Fruit fly (Drosophila melanogaster) whole organism, embryonic: ENCODE results near the gene Tango1.
A peak's percentile ranks its signal among the peaks of the same experiment; 100 is the strongest.

Experiments used
- Atf-2 ChIP-seq: fragments of 200-800 bp; sonication (Bioruptor generic); optimal IDR thresholded peaks from 2 replicates; lab custom pipeline; 2016; ENCODE audit warnings: missing biosample characterization, missing genetic modification characterization
- BEAF-32 ChIP-seq: fragments of 200-800 bp; sonication (Bioruptor generic); optimal IDR thresholded peaks from 3 replicates; lab custom pipeline; 2017; ENCODE audit warnings: missing biosample characterization, missing genetic modification characterization, mild to moderate bottlenecking, moderate library complexity, missing genetic modification reagents
- BtbVII ChIP-seq: fragments of 200-800 bp; sonication (Bioruptor generic); optimal IDR thresholded peaks from 3 replicates; lab custom pipeline; 2017; ENCODE audit warnings: missing biosample characterization, mild to moderate bottlenecking, missing genetic modification characterization
- CG10959 ChIP-seq: fragments of 200-800 bp; sonication (Bioruptor generic); IDR thresholded peaks from 2 replicates; pipeline ENCODE4 v1.3.6; 2022; ENCODE audit warnings: missing biosample characterization, missing genetic modification characterization
- CG11085 ChIP-seq: fragments of 200-800 bp; sonication (Bioruptor generic); IDR thresholded peaks from 2 replicates; pipeline ENCODE4 v1.3.6; 2022; ENCODE audit warnings: missing biosample characterization, missing genetic modification characterization
- CG11247 ChIP-seq: fragments of 200-800 bp; sonication (Bioruptor generic); IDR thresholded peaks from 2 replicates; pipeline ENCODE4 v1.3.6; 2022; ENCODE audit warnings: missing biosample characterization, missing genetic modification characterization
- CG12391 ChIP-seq: fragments of 200-800 bp; sonication (Bioruptor generic); optimal IDR thresholded peaks from 3 replicates; lab custom pipeline; 2018; ENCODE audit warnings: missing biosample characterization, mild to moderate bottlenecking, missing genetic modification characterization, moderate library complexity
- CG12942 ChIP-seq: fragments of 200-800 bp; sonication (Bioruptor generic); optimal IDR thresholded peaks from 3 replicates; lab custom pipeline; 2016; ENCODE audit warnings: missing biosample characterization, missing genetic modification characterization
- CG18619 ChIP-seq: fragments of 200-800 bp; sonication (Bioruptor generic); optimal IDR thresholded peaks from 3 replicates; lab custom pipeline; 2017; ENCODE audit warnings: missing biosample characterization, mild to moderate bottlenecking, missing genetic modification characterization
- CG32772 ChIP-seq: fragments of 200-800 bp; sonication (Bioruptor generic); IDR thresholded peaks from 2 replicates; pipeline ENCODE4 v1.3.6; 2022; ENCODE audit warnings: missing biosample characterization, missing genetic modification characterization
- CG4404 ChIP-seq: fragments of 200-800 bp; sonication (Bioruptor generic); IDR thresholded peaks from 2 replicates; pipeline ENCODE4 v1.3.6; 2022; ENCODE audit warnings: missing biosample characterization, missing genetic modification characterization
- CG6683 ChIP-seq: fragments of 200-800 bp; sonication (Bioruptor generic); optimal IDR thresholded peaks from 2 replicates; lab custom pipeline; 2017; ENCODE audit warnings: missing biosample characterization, mild to moderate bottlenecking, missing genetic modification characterization, missing genetic modification reagents
- CG6791 ChIP-seq: fragments of 200-800 bp; sonication (Bioruptor generic); IDR thresholded peaks from 3 replicates; pipeline ENCODE4 v1.3.6; 2022; ENCODE audit warnings: missing biosample characterization, missing genetic modification characterization; ENCODE audit not compliant: partially characterized antibody
- CG7556 ChIP-seq: fragments of 200-800 bp; sonication (Bioruptor generic); optimal IDR thresholded peaks from 2 replicates; lab custom pipeline; 2017; ENCODE audit warnings: missing biosample characterization, mild to moderate bottlenecking, missing genetic modification characterization
- CG8388 ChIP-seq: fragments of 200-800 bp; sonication (Bioruptor generic); optimal IDR thresholded peaks from 2 replicates; lab custom pipeline; 2019; ENCODE audit warnings: missing biosample characterization, mild to moderate bottlenecking, missing genetic modification characterization, moderate library complexity
- CG8765 ChIP-seq: fragments of 200-800 bp; sonication (Bioruptor generic); IDR thresholded peaks from 2 replicates; pipeline ENCODE4 v1.3.6; 2022; ENCODE audit warnings: missing biosample characterization, missing genetic modification characterization
- Doc2 ChIP-seq: fragments of 200-800 bp; sonication (Bioruptor generic); IDR thresholded peaks from 2 replicates; pipeline ENCODE4 v1.3.6; 2022; ENCODE audit warnings: missing biosample characterization, missing genetic modification characterization
- HLH3B ChIP-seq: fragments of 200-800 bp; sonication (Bioruptor generic); IDR thresholded peaks from 2 replicates; pipeline ENCODE4 v1.3.6; 2022; ENCODE audit warnings: missing biosample characterization, missing genetic modification characterization
- Hmx ChIP-seq: fragments of 200-800 bp; sonication (Bioruptor generic); optimal IDR thresholded peaks from 2 replicates; lab custom pipeline; 2016; ENCODE audit warnings: missing biosample characterization, missing genetic modification characterization
- Max ChIP-seq: fragments of 200-800 bp; sonication (Bioruptor generic); optimal IDR thresholded peaks from 2 replicates; lab custom pipeline; 2016; ENCODE audit warnings: missing biosample characterization, mild to moderate bottlenecking, missing genetic modification characterization
- Mes4 ChIP-seq: fragments of 200-800 bp; sonication (Bioruptor generic); optimal IDR thresholded peaks from 2 replicates; lab custom pipeline; 2016; ENCODE audit warnings: missing biosample characterization, missing genetic modification characterization
- NC2α ChIP-seq: fragments of 200-800 bp; sonication (Bioruptor generic); optimal IDR thresholded peaks from 2 replicates; lab custom pipeline; 2016; ENCODE audit warnings: missing biosample characterization, missing genetic modification characterization
- NC2β ChIP-seq: fragments of 200-800 bp; sonication (Bioruptor generic); optimal IDR thresholded peaks from 2 replicates; lab custom pipeline; 2016; ENCODE audit warnings: missing biosample characterization, missing genetic modification characterization
- PHDP ChIP-seq: fragments of 200-800 bp; sonication (Bioruptor generic); optimal IDR thresholded peaks from 3 replicates; lab custom pipeline; 2018; ENCODE audit warnings: missing biosample characterization, mild to moderate bottlenecking, missing genetic modification characterization, moderate library complexity
- Sry-δ ChIP-seq: fragments of 200-800 bp; sonication (Bioruptor generic); optimal IDR thresholded peaks from 2 replicates; lab custom pipeline; 2016; ENCODE audit warnings: missing biosample characterization, missing genetic modification characterization
- al ChIP-seq: fragments of 200-800 bp; sonication (Bioruptor generic); IDR thresholded peaks from 2 replicates; pipeline ENCODE4 v1.3.6; 2022; ENCODE audit warnings: missing biosample characterization, missing genetic modification characterization
- caup ChIP-seq: fragments of 200-800 bp; sonication (Bioruptor generic); optimal IDR thresholded peaks from 3 replicates; lab custom pipeline; 2017; ENCODE audit warnings: missing biosample characterization, mild to moderate bottlenecking, missing genetic modification characterization, moderate library complexity; ENCODE audit not compliant: severe bottlenecking
- chm ChIP-seq: fragments of 200-800 bp; sonication (Bioruptor generic); IDR thresholded peaks from 2 replicates; pipeline ENCODE4 v1.3.6; 2022; ENCODE audit warnings: missing biosample characterization, missing genetic modification characterization
- crp ChIP-seq, 2 experiments: fragments of 200-800 bp; sonication (Bioruptor generic); optimal IDR thresholded peaks; 2 replicates in 1 of 2; 3 replicates in 1 of 2; lab custom pipeline; 2017; ENCODE audit warnings: missing biosample characterization in 2 of 2, missing genetic modification characterization in 2 of 2, mild to moderate bottlenecking in 1 of 2, moderate library complexity in 1 of 2
- danr ChIP-seq: fragments of 200-800 bp; sonication (Bioruptor generic); IDR thresholded peaks from 2 replicates; pipeline ENCODE4 v1.3.6; 2022; ENCODE audit warnings: missing biosample characterization, missing genetic modification characterization
- fd64A ChIP-seq: fragments of 200-800 bp; sonication (Bioruptor generic); optimal IDR thresholded peaks from 3 replicates; lab custom pipeline; 2018; ENCODE audit warnings: missing biosample characterization, mild to moderate bottlenecking, missing genetic modification characterization
- grau ChIP-seq: fragments of 200-800 bp; optimal IDR thresholded peaks from 3 replicates; lab custom pipeline; 2019; ENCODE audit warnings: missing biosample characterization, mild to moderate bottlenecking, missing genetic modification characterization, moderate library complexity
- jigr1 ChIP-seq: fragments of 200-800 bp; sonication (Bioruptor generic); IDR thresholded peaks from 3 replicates; pipeline ENCODE4 v1.3.6; 2022; ENCODE audit warnings: missing biosample characterization, missing genetic modification characterization
- nerfin-2 ChIP-seq: fragments of 200-800 bp; sonication (Bioruptor generic); IDR thresholded peaks from 2 replicates; pipeline ENCODE4 v1.3.6; 2022; ENCODE audit warnings: missing biosample characterization, missing genetic modification characterization; ENCODE audit not compliant: partially characterized antibody
- peb ChIP-seq: fragments of 200-800 bp; sonication (Bioruptor generic); IDR thresholded peaks from 2 replicates; pipeline ENCODE4 v1.3.6; 2022; ENCODE audit warnings: missing biosample characterization, missing genetic modification characterization
- pfk ChIP-seq: fragments of 200-800 bp; sonication (Bioruptor generic); optimal IDR thresholded peaks from 2 replicates; lab custom pipeline; 2018; ENCODE audit warnings: missing biosample characterization, mild to moderate bottlenecking, missing genetic modification characterization, moderate library complexity
- pum ChIP-seq: fragments of 200-800 bp; sonication (Bioruptor generic); optimal IDR thresholded peaks from 2 replicates; lab custom pipeline; 2016; ENCODE audit warnings: missing biosample characterization, missing genetic modification characterization
- pzg ChIP-seq: fragments of 200-800 bp; sonication (Bioruptor generic); optimal IDR thresholded peaks from 3 replicates; lab custom pipeline; 2018; ENCODE audit warnings: missing biosample characterization, mild to moderate bottlenecking, missing genetic modification characterization, moderate library complexity
- sens-2 ChIP-seq: fragments of 200-800 bp; sonication (Bioruptor generic); IDR thresholded peaks from 2 replicates; pipeline ENCODE4 v1.3.6; 2022; ENCODE audit warnings: missing biosample characterization, missing genetic modification characterization
- seq ChIP-seq: fragments of 200-800 bp; sonication (Bioruptor generic); IDR thresholded peaks from 2 replicates; pipeline ENCODE4 v1.3.6; 2022; ENCODE audit warnings: missing biosample characterization, missing genetic modification characterization
- tna ChIP-seq: fragments of 200-800 bp; sonication (Bioruptor generic); IDR thresholded peaks from 2 replicates; pipeline ENCODE4 v1.3.6; 2022; ENCODE audit warnings: missing biosample characterization, missing genetic modification characterization; ENCODE audit not compliant: partially characterized antibody
- unpg ChIP-seq: fragments of 200-800 bp; sonication (Bioruptor generic); optimal IDR thresholded peaks from 3 replicates; lab custom pipeline; 2018; ENCODE audit warnings: missing biosample characterization, mild to moderate bottlenecking, missing genetic modification characterization, moderate library complexity
- zen ChIP-seq: fragments of 200-800 bp; sonication (Bioruptor generic); optimal IDR thresholded peaks from 3 replicates; lab custom pipeline; 2018; ENCODE audit warnings: missing biosample characterization, mild to moderate bottlenecking, missing genetic modification characterization, moderate library complexity

Tango1 gene

dm6 chr2L:6610683-6611373, 38.4 kb upstream of the Tango1 start, which contains the start of gene CG11050 (continued):
- TF ChIP-seq CG6683 (GFP tag; lab: Kevin White, UChicago) (peak; percentile 16), CG32772 (GFP tag; lab: Robert Waterston, UW) (peak; percentile 46; the same call in 1 of the 2 replicates), CG18619 (GFP tag; lab: Kevin White, UChicago) (peak; percentile 75), tna (peak; percentile 65; the same call in 1 of the 2 replicates), CG7556 (GFP tag; lab: Kevin White, UChicago) (peak; percentile 64), Doc2 (GFP tag; lab: Robert Waterston, UW) (no peak), nerfin-2 (GFP tag; lab: Robert Waterston, UW) (no peak), pzg (GFP tag; lab: Kevin White, UChicago) (peak; percentile 98), zen (tag; lab: Kevin White, UChicago) (peak; percentile 92), Hmx (GFP tag; lab: Kevin White, UChicago) (no peak), pum (peak; percentile 78), pfk (GFP tag; lab: Kevin White, UChicago) (peak; percentile 23), CG12391 (tag; lab: Kevin White, UChicago) (peak; percentile 81), Max (GFP tag; lab: Kevin White, UChicago) (peak; percentile 83), BEAF-32 (GFP tag; lab: Kevin White, UChicago) (peak; percentile 52), CG6791 (GFP tag; lab: Robert Waterston, UW) (peak; percentile 69), Sry-δ (GFP tag; lab: Kevin White, UChicago) (peak; percentile 73), PHDP (tag; lab: Kevin White, UChicago) (peak; percentile 83), danr (GFP tag; lab: Robert Waterston, UW) (no peak), CG11085 (GFP tag; lab: Robert Waterston, UW) (peak; percentile 73), jigr1 (GFP tag; lab: Robert Waterston, UW) (no peak), NC2β (GFP tag; lab: Kevin White, UChicago) (peak; percentile 86), sens-2 (GFP tag; lab: Robert Waterston, UW) (0 out of 2 replicates have a peak, but pooled peaks have one; percentile 33), fd64A (GFP tag; lab: Kevin White, UChicago) (no peak), seq (GFP tag; lab: Robert Waterston, UW) (0 out of 2 replicates have a peak, but pooled peaks have one; percentile 35), al (GFP tag; lab: Robert Waterston, UW) (peak; percentile 77), NC2α (GFP tag; lab: Kevin White, UChicago) (peak; percentile 56), grau (tag; lab: Kevin White, UChicago) (peak; percentile 99), HLH3B (GFP tag; lab: Robert Waterston, UW) (peak; percentile 67), CG4404 (GFP tag; lab: Robert Waterston, UW) (peak; percentile 31; the same call in 1 of the 2 replicates), chm (peak; percentile 64), CG11247 (peak; percentile 44; the same call in 1 of the 2 replicates), caup (GFP tag; lab: Kevin White, UChicago) (peak; percentile 65), Atf-2 (GFP tag; lab: Kevin White, UChicago) (peak; percentile 64), Mes4 (GFP tag; lab: Kevin White, UChicago) (peak; percentile 69), unpg (GFP tag; lab: Kevin White, UChicago) (peak; percentile 84), BtbVII (GFP tag; lab: Kevin White, UChicago) (peak; percentile 48), CG8388 (peak; percentile 69), CG12942 (peak; percentile 81), crp (GFP tag; optimal IDR thresholded peaks at IDR 0.05; lab: Kevin White, UChicago) (peak; percentile 99 to 100), CG8765 (GFP tag; lab: Robert Waterston, UW) (peak; percentile 66), peb (GFP tag; lab: Robert Waterston, UW) (no peak), CG10959 (GFP tag; lab: Robert Waterston, UW) (peak; percentile 38)
